Worm (Caenorhabditis elegans) whole organism, L1 larva: ENCODE results near the gene cpg-8.

Experiments
- C04F5.9 ChIP-seq: sonication (generic microtip); optimal IDR thresholded peaks from 2 replicates; lab custom pipeline; 2016; ENCODE audit warnings: missing genetic modification characterization, missing compliant biosample characterization
- C16A3.4 ChIP-seq: fragments of 150-350 bp; optimal IDR thresholded peaks from 2 replicates; lab custom pipeline; 2014; ENCODE audit warnings: missing biosample characterization, missing genetic modification characterization
- F16B12.6 ChIP-seq: fragments of 150-350 bp; optimal IDR thresholded peaks from 2 replicates; lab custom pipeline; 2014; ENCODE audit warnings: missing biosample characterization, missing genetic modification characterization
- aly-2 ChIP-seq: fragments of 150-350 bp; optimal IDR thresholded peaks from 2 replicates; lab custom pipeline; 2014; ENCODE audit warnings: missing biosample characterization, missing genetic modification characterization
- ama-1 ChIP-seq: fragments of 150-350 bp; optimal IDR thresholded peaks from 2 replicates; lab custom pipeline; 2014
- blmp-1 ChIP-seq: fragments of 150-350 bp; optimal IDR thresholded peaks from 2 replicates; lab custom pipeline; 2014; ENCODE audit warnings: missing biosample characterization, missing genetic modification characterization
- ceh-63 ChIP-seq: fragments of 200-800 bp; sonication (Bioruptor generic); optimal IDR thresholded peaks from 2 replicates; lab custom pipeline; 2018; ENCODE audit warnings: mild to moderate bottlenecking, missing genetic modification characterization, missing compliant biosample characterization
- ceh-8 ChIP-seq: fragments of 200-800 bp; sonication (Bioruptor generic); optimal IDR thresholded peaks from 2 replicates; lab custom pipeline; 2018; ENCODE audit warnings: mild to moderate bottlenecking, missing genetic modification characterization, moderate library complexity, missing compliant biosample characterization
- ceh-88 ChIP-seq: fragments of 200-800 bp; sonication (Bioruptor generic); IDR thresholded peaks from 2 replicates; pipeline ENCODE4 v1.3.6; 2022; ENCODE audit warnings: missing genetic modification characterization, missing compliant biosample characterization
- ceh-90 ChIP-seq: sonication (generic microtip); optimal IDR thresholded peaks from 2 replicates; lab custom pipeline; 2016; ENCODE audit warnings: missing genetic modification characterization, missing compliant biosample characterization
- ces-1 ChIP-seq: fragments of 150-350 bp; optimal IDR thresholded peaks from 2 replicates; lab custom pipeline; 2014; ENCODE audit warnings: missing biosample characterization, missing genetic modification reagents, missing genetic modification characterization
- efl-1 ChIP-seq, 4 experiments: fragments of 150-350 bp; optimal IDR thresholded peaks in 3 of 4; peaks in 1 of 4; 1 replicate in 1 of 4; 2 replicates in 3 of 4; lab custom pipeline; 2014; ENCODE audit warnings: missing biosample characterization in 2 of 4, missing genetic modification characterization in 2 of 4, missing genetic modification reagents in 2 of 4
- elt-2 ChIP-seq: sonication (generic microtip); optimal IDR thresholded peaks from 2 replicates; lab custom pipeline; 2016; ENCODE audit warnings: missing genetic modification characterization, mild to moderate bottlenecking, inconsistent platforms, missing compliant biosample characterization, missing genetic modification reagents
- elt-3 ChIP-seq, 6 experiments: fragments of 150-350 bp in 1 of 6; sonication (generic microtip); optimal IDR thresholded peaks; 2 replicates each; lab custom pipeline; 2017 to 2018; ENCODE audit warnings: missing biosample characterization in 6 of 6, missing genetic modification characterization in 6 of 6, inconsistent platforms in 1 of 6
- fkh-8 ChIP-seq: sonication (generic microtip); optimal IDR thresholded peaks from 2 replicates; lab custom pipeline; 2016; ENCODE audit warnings: mild to moderate bottlenecking, missing genetic modification characterization, missing compliant biosample characterization
- fos-1 ChIP-seq: fragments of 150-350 bp; optimal IDR thresholded peaks from 2 replicates; lab custom pipeline; 2014; ENCODE audit warnings: missing biosample characterization, missing genetic modification characterization
- hlh-4 ChIP-seq: sonication (generic microtip); optimal IDR thresholded peaks from 2 replicates; lab custom pipeline; 2016; ENCODE audit warnings: mild to moderate bottlenecking, missing genetic modification characterization, missing compliant biosample characterization
- jun-1 ChIP-seq: fragments of 150-350 bp; optimal IDR thresholded peaks from 2 replicates; lab custom pipeline; 2014; ENCODE audit warnings: missing biosample characterization, missing genetic modification reagents, missing genetic modification characterization
- lin-13 ChIP-seq: fragments of 150-350 bp; optimal IDR thresholded peaks from 2 replicates; lab custom pipeline; 2014; ENCODE audit warnings: missing biosample characterization, missing genetic modification reagents, missing genetic modification characterization
- lin-35 ChIP-seq, 2 experiments: fragments of 150-350 bp; optimal IDR thresholded peaks; 2 replicates each; lab custom pipeline; 2014; ENCODE audit warnings: missing biosample characterization in 2 of 2, missing genetic modification characterization in 2 of 2, missing genetic modification reagents in 2 of 2
- lsy-2 ChIP-seq, 2 experiments: fragments of 150-350 bp; optimal IDR thresholded peaks; 2 replicates each; lab custom pipeline; 2014; ENCODE audit warnings: missing biosample characterization in 2 of 2, missing genetic modification characterization in 2 of 2
- mef-2 ChIP-seq: fragments of 150-350 bp; optimal IDR thresholded peaks from 2 replicates; lab custom pipeline; 2014; ENCODE audit warnings: missing biosample characterization, missing genetic modification characterization
- mep-1 ChIP-seq: fragments of 150-350 bp; optimal IDR thresholded peaks from 2 replicates; lab custom pipeline; 2014; ENCODE audit warnings: missing biosample characterization, missing genetic modification characterization
- nhr-12 ChIP-seq: sonication (generic microtip); optimal IDR thresholded peaks from 2 replicates; lab custom pipeline; 2017; ENCODE audit warnings: missing biosample characterization, missing genetic modification characterization
- nhr-237 ChIP-seq: fragments of 150-350 bp; optimal IDR thresholded peaks from 2 replicates; lab custom pipeline; 2014; ENCODE audit warnings: missing biosample characterization, missing genetic modification characterization
- nhr-47 ChIP-seq: sonication (generic microtip); optimal IDR thresholded peaks from 2 replicates; lab custom pipeline; 2016; ENCODE audit warnings: mild to moderate bottlenecking, missing genetic modification characterization, moderate library complexity, missing compliant biosample characterization
- nhr-84 ChIP-seq: sonication (generic microtip); optimal IDR thresholded peaks from 2 replicates; lab custom pipeline; 2017; ENCODE audit warnings: missing biosample characterization, missing genetic modification characterization
- nhr-85 ChIP-seq: sonication (generic microtip); peaks from one replicate; lab custom pipeline; 2016; ENCODE audit warnings: missing genetic modification characterization, inconsistent platforms, missing compliant biosample characterization
- nhr-90 ChIP-seq: sonication (generic microtip); optimal IDR thresholded peaks from 2 replicates; lab custom pipeline; 2016; ENCODE audit warnings: mild to moderate bottlenecking, missing genetic modification characterization, missing compliant biosample characterization; ENCODE audit not compliant: poor library complexity
- pag-3 ChIP-seq: sonication (generic microtip); optimal IDR thresholded peaks from 2 replicates; lab custom pipeline; 2017; ENCODE audit warnings: missing genetic modification characterization, mild to moderate bottlenecking, missing compliant biosample characterization, antibody characterized with exemption, borderline replicate concordance; ENCODE audit not compliant: insufficient read depth
- rnt-1 ChIP-seq: sonication (generic microtip); optimal IDR thresholded peaks from 2 replicates; lab custom pipeline; 2016; ENCODE audit warnings: mild to moderate bottlenecking, missing genetic modification characterization, moderate library complexity, missing compliant biosample characterization
- snpc-4 ChIP-seq: fragments of 150-350 bp; optimal IDR thresholded peaks from 2 replicates; lab custom pipeline; 2014; ENCODE audit warnings: missing biosample characterization, missing genetic modification characterization
- sptf-1 ChIP-seq: fragments of 150-350 bp; optimal IDR thresholded peaks from 2 replicates; lab custom pipeline; 2014; ENCODE audit warnings: missing biosample characterization, missing genetic modification characterization
- sup-37 ChIP-seq: fragments of 200-800 bp; sonication (Bioruptor generic); optimal IDR thresholded peaks from 2 replicates; lab custom pipeline; 2018; ENCODE audit warnings: mild to moderate bottlenecking, missing genetic modification characterization, missing compliant biosample characterization
- tlp-1 ChIP-seq: fragments of 150-350 bp; optimal IDR thresholded peaks from 2 replicates; lab custom pipeline; 2014; ENCODE audit warnings: missing biosample characterization, missing genetic modification characterization
- unc-130 ChIP-seq: fragments of 150-350 bp; optimal IDR thresholded peaks from 2 replicates; lab custom pipeline; 2017; ENCODE audit warnings: missing biosample characterization, missing genetic modification characterization, inconsistent platforms
- unc-30 ChIP-seq: sonication (generic microtip); optimal IDR thresholded peaks from 2 replicates; lab custom pipeline; 2017; ENCODE audit warnings: missing biosample characterization, missing genetic modification characterization
- unc-62 ChIP-seq: fragments of 150-350 bp; optimal IDR thresholded peaks from 2 replicates; lab custom pipeline; 2014; ENCODE audit warnings: missing biosample characterization, missing genetic modification reagents, missing genetic modification characterization
- unc-86 ChIP-seq: sonication (generic microtip); optimal IDR thresholded peaks from 2 replicates; lab custom pipeline; 2016; ENCODE audit warnings: missing genetic modification characterization, missing compliant biosample characterization
- unc-98 ChIP-seq: fragments of 200-800 bp; sonication (Bioruptor generic); IDR thresholded peaks from 2 replicates; pipeline ENCODE4 v1.3.6; 2022; ENCODE audit warnings: missing genetic modification characterization, missing compliant biosample characterization
- vab-15 ChIP-seq: sonication (generic microtip); optimal IDR thresholded peaks from 2 replicates; lab custom pipeline; 2017; ENCODE audit warnings: missing genotype, mild to moderate bottlenecking, missing genetic modification characterization, missing compliant biosample characterization
- zip-4 ChIP-seq: fragments of 200-800 bp; sonication (Bioruptor generic); optimal IDR thresholded peaks from 2 replicates; lab custom pipeline; 2018; ENCODE audit warnings: mild to moderate bottlenecking, missing genetic modification characterization, moderate library complexity, missing compliant biosample characterization
- ztf-4 ChIP-seq: fragments of 150-350 bp; optimal IDR thresholded peaks from 2 replicates; lab custom pipeline; 2014; ENCODE audit warnings: missing biosample characterization, missing genetic modification characterization

cpg-8 gene

ce11 chrV:4710464-4710863, 18.2 kb upstream of the cpg-8 start, which contains the start of gene oac-24:
oac-24 (plus strand) TSS chrV:4710764.
- TF ChIP-seq efl-1 (optimal IDR thresholded peaks at IDR 0.05; lab: Kevin White, UChicago) (no peak), efl-1 (GFP tag; optimal IDR thresholded peaks at IDR 0.05 in 1 of 2; lab: Kevin White, UChicago) (peak in 1 of 2 experiments; percentile 62), vab-15 (tag; lab: Kevin White, UChicago) (no peak), C04F5.9 (no peak), ces-1 (GFP tag; lab: Kevin White, UChicago) (no peak), unc-98 (GFP tag; lab: Robert Waterston, UW) (no peak), ama-1 (lab: Kevin White, UChicago) (no peak)

DNA sequence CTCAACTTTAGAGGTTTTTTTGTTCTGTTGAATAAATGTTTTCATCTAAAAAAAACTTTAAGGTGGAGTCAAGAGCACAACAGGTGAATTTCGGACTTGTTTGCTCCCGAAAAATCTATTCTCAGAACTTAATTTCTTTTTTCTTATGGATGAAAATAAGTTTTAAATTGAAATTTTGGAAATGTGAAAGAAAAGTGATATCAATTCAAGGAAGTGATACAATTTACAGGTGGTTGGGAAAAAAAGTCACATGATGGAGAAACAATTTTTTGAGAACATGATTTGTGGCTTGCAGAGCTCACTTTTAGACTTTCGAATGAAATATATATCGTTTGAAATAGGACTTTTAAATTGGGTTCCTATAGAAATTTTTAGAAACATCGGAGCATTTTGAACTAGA, 15.4 kb upstream of the cpg-8 start:
- TF ChIP-seq ceh-88 (GFP tag; lab: Robert Waterston, UW) (no peak), nhr-12 (tag; lab: Kevin White, UChicago) (no peak), hlh-4 (tag; lab: Kevin White, UChicago) (peak; percentile 96), sptf-1 (tag; lab: Kevin White, UChicago) (no peak), unc-98 (GFP tag; lab: Robert Waterston, UW) (no peak), nhr-84 (tag; lab: Kevin White, UChicago) (no peak), fkh-8 (tag; lab: Kevin White, UChicago) (no peak), unc-130 (tag; lab: Kevin White, UChicago) (no peak), ceh-63 (no peak), nhr-47 (tag; lab: Kevin White, UChicago) (peak; percentile 2), unc-62 (GFP tag; lab: Kevin White, UChicago) (no peak), fos-1 (tag; lab: Kevin White, UChicago) (no peak), F16B12.6 (no peak), aly-2 (tag; lab: Kevin White, UChicago) (no peak)

DNA sequence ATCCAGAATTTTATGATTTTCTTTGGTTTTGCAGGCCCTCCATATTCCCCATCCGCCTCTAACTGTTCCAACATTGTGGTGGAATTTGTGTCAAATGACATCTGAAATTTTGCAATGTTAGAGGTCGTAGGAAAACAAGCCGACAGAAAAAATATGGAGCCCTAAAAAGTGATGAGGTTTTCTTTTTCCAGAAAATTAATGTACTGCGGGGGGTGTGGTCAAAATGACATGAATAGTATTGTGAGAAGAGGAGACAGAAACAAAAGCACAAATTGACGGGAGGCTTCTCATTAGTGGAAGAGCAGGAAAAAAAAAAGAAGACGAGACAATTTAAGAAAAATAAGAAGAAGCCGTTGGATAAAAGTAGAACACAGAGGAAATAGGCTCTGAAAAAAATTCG, 8.0 kb upstream of the cpg-8 start, which contains the start of gene ZC266.1:
TSS of gene ZC266.1 (minus strand) at position 101 of the 400 bp plus-strand sequence.
- TF ChIP-seq efl-1 (optimal IDR thresholded peaks at IDR 0.05; lab: Kevin White, UChicago), result no peak
- peak in 1 of 2 experiments; percentile 11 for TF ChIP-seq efl-1 (GFP tag; optimal IDR thresholded peaks at IDR 0.05 in 1 of 2; lab: Kevin White, UChicago)
- no peak for TF ChIP-seq snpc-4 (tag; lab: Kevin White, UChicago)
- no peak for TF ChIP-seq pag-3 (tag; lab: Kevin White, UChicago)
- no peak for TF ChIP-seq tlp-1 (tag; lab: Kevin White, UChicago)
- TF ChIP-seq sptf-1 (tag; lab: Kevin White, UChicago), result no peak

DNA sequence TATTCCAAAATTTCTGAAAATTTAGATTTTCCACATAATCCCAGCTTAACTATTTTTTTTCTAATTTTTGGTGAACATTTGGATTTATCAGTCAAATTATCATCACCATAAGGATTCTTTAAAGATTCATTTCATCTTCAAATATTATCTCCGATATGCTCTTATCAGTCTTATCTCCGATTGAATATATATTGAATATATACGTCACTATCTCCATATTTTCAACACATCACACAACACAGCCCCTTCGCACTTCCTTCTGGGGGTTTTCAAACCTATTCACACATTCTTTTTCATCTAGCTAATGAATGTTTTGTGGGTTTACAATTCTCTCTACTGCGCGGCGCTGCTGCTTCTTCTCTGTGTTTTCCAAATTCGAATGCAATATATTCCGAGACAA, 6.4 kb upstream of the cpg-8 start:
- peak; percentile 36 for TF ChIP-seq blmp-1 (tag; lab: Kevin White, UChicago)
- peak in 1 of 6 experiments; percentile 27 for TF ChIP-seq elt-3 (tag; optimal IDR thresholded peaks at IDR 0.05; lab: Kevin White, UChicago)
- TF ChIP-seq unc-86 (tag; lab: Kevin White, UChicago), result no peak
- no peak for TF ChIP-seq nhr-90 (tag; lab: Kevin White, UChicago)
- no peak for TF ChIP-seq ceh-8 (GFP tag; lab: Kevin White, UChicago)

DNA sequence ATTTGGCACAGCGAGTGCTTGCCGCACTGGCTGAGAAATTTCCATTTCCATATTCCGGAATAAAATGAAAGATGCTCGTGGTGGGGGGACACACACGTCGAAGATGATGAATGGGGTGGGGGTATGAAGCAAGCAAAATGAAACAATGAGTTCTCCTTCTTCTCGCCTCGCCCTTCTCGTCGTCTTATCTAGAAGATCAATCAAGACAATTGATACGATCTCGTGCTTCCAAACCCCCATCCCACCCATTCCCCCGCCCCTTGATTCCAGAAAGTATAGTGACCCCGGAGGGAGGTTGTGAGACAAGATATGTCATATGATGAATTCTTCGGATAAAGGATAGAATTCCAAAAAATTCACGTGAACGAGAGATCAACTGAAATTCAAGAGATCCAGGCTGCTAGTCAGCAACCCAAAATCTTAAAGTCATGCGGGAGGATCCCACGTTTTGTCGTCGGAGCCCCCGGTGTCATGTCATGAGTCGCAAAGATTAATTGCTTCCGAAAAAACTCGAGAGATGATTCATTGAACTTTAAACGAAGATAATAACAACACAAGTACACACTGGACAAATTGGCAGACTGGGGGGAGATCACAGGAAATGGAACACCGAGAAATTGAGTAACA, 2.3 kb upstream of the cpg-8 start:
- no peak for TF ChIP-seq ceh-88 (GFP tag; lab: Robert Waterston, UW)
- TF ChIP-seq efl-1 (optimal IDR thresholded peaks at IDR 0.05; lab: Kevin White, UChicago), result no peak
- peak in 1 of 2 experiments; percentile 84 for TF ChIP-seq efl-1 (GFP tag; optimal IDR thresholded peaks at IDR 0.05 in 1 of 2; lab: Kevin White, UChicago)
- TF ChIP-seq lin-13 (GFP tag; lab: Kevin White, UChicago), result no peak
- TF ChIP-seq elt-2 (tag; lab: Kevin White, UChicago), result no peak
- peak; percentile 24 for TF ChIP-seq ztf-4
- no peak for TF ChIP-seq C16A3.4 (tag; lab: Kevin White, UChicago)
- TF ChIP-seq rnt-1 (tag; lab: Kevin White, UChicago), result peak; percentile 15
- peak; percentile 9 to 62 for TF ChIP-seq lsy-2 (tag; optimal IDR thresholded peaks at IDR 0.05; lab: Kevin White, UChicago)
- TF ChIP-seq jun-1 (tag; lab: Kevin White, UChicago), result no peak
- no peak for TF ChIP-seq lin-35 (GFP tag; optimal IDR thresholded peaks at IDR 0.05; lab: Kevin White, UChicago)
- TF ChIP-seq ceh-90 (tag; lab: Kevin White, UChicago), result no peak
- TF ChIP-seq nhr-85 (tag; lab: Kevin White, UChicago), result peak; percentile 66
- TF ChIP-seq nhr-237 (tag; lab: Kevin White, UChicago), result no peak
- TF ChIP-seq mef-2 (tag; lab: Kevin White, UChicago), result no peak
- no peak for TF ChIP-seq sptf-1 (tag; lab: Kevin White, UChicago)
- TF ChIP-seq mep-1 (tag; lab: Kevin White, UChicago), result no peak
- no peak for TF ChIP-seq fkh-8 (tag; lab: Kevin White, UChicago)
- no peak for TF ChIP-seq unc-30 (tag; lab: Kevin White, UChicago)
- no peak for TF ChIP-seq zip-4 (GFP tag; lab: Kevin White, UChicago)
- peak; percentile 43 for TF ChIP-seq sup-37
- TF ChIP-seq tlp-1 (tag; lab: Kevin White, UChicago), result no peak
